Fruit fly (Drosophila melanogaster): ENCODE results near the gene ImpE3.
A peak's percentile ranks its signal among the peaks of the same experiment; 100 is the strongest.

Gene ImpE3

dm6 chr3R:8013121-8014009 is 16.0 kb downstream of the ImpE3 start, which contains the start of the genes CG10435 and Pbp95:
Gene CG10435, minus strand, starts transcription at chr3R:8013201.
Gene Pbp95, plus strand, starts transcription at chr3R:8013791.
- TF ChIP-seq psq (optimal IDR thresholded peaks at IDR 0.05) (no peak), CG8478 (optimal IDR thresholded peaks at IDR 0.05) (no peak), Dll (optimal IDR thresholded peaks at IDR 0.05) (no peak), pan (optimal IDR thresholded peaks at IDR 0.05) (peak; percentile 71), usp (GFP tag; optimal IDR thresholded peaks at IDR 0.05) (no peak), EcR (GFP tag; optimal IDR thresholded peaks at IDR 0.05) (no peak)

dm6 chr3R:8009080-8009620 is 20.2 kb downstream of the ImpE3 start, which contains the start of the genes CG11052 and CG3223:
Gene CG11052, minus strand, starts transcription at chr3R:8009297.
Gene CG3223, plus strand, starts transcription at chr3R:8009400.
- TF ChIP-seq CG8478 (optimal IDR thresholded peaks at IDR 0.05) (no peak), usp (GFP tag; optimal IDR thresholded peaks at IDR 0.05) (no peak)

DNA sequence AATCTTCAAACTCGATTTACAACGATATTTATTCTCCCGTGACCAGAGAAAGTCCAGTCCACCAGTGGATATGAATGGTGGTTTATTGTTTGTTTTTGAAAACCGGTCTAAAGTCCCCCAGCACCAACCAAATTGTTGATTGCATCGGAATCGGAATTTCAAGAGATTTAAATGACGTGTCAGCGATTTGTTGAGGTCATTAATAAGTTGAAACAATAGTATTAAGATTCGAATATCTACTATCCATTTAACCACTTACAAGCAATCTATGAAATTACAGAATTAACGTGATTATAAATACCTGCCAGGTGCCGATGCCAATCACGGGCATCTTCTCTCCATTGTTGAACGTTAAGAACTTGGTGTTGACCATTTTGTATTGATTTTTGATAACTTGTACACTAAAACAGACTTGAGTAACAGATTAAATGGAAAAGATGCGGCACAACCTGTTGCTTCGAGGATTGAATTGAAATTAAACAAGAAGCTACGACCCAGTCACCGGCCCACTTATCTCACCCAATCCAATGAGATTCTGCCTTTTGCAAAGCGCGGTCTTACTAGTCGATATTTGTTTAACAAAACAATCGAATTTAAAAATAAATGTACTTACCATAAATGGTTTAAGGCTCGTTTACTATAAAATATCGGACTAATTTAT is 21.6 kb downstream of the ImpE3 start, which contains the start of gene CG2767:
Gene CG2767 (minus strand): TSS at position 516 of the 661 bp plus-strand sequence.
- TF ChIP-seq pan (optimal IDR thresholded peaks at IDR 0.05) (no peak), psq (optimal IDR thresholded peaks at IDR 0.05) (no peak), CG8478 (optimal IDR thresholded peaks at IDR 0.05) (no peak), usp (GFP tag; optimal IDR thresholded peaks at IDR 0.05) (no peak)

DNA sequence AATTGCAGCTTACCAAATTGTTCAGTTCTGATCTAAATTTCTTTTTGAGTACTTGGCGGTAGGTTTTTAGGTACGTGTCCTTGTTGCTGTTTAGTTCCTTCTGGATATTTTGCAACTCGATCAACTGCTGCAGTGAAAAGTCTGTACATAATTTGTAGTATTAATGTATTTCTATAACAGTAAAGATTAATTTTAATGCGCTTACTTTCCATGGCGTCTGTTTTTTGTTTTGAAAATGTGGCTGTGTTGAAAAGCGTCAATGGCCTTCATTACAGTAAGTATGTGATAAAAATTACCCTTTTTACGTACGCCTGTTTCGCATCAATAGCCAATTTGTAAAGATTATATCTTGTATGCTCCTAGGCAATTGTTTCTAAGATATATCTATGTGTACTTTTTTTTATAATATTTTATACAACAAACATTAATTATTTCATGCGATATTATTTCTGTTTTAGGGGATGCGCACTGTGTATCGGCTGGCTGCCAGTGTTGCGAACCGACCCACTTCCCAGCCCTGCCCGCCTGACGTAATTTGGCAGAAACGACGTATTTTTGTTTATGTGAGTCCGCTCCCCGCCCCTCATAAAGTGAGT is 28.2 kb downstream of the ImpE3 start, which contains the start of the genes Kmn2 and CG2698:
Gene Kmn2 (minus strand): TSS at position 236 of the 596 bp plus-strand sequence.
Gene CG2698 (plus strand): TSS at position 489 of the 596 bp plus-strand sequence.
- no peak for TF ChIP-seq psq (optimal IDR thresholded peaks at IDR 0.05)
- TF ChIP-seq Dll (optimal IDR thresholded peaks at IDR 0.05), result no peak
- TF ChIP-seq CG8478 (optimal IDR thresholded peaks at IDR 0.05), result no peak
- TF ChIP-seq usp (GFP tag; optimal IDR thresholded peaks at IDR 0.05), result no peak
- TF ChIP-seq EcR (GFP tag; optimal IDR thresholded peaks at IDR 0.05), result no peak

DNA sequence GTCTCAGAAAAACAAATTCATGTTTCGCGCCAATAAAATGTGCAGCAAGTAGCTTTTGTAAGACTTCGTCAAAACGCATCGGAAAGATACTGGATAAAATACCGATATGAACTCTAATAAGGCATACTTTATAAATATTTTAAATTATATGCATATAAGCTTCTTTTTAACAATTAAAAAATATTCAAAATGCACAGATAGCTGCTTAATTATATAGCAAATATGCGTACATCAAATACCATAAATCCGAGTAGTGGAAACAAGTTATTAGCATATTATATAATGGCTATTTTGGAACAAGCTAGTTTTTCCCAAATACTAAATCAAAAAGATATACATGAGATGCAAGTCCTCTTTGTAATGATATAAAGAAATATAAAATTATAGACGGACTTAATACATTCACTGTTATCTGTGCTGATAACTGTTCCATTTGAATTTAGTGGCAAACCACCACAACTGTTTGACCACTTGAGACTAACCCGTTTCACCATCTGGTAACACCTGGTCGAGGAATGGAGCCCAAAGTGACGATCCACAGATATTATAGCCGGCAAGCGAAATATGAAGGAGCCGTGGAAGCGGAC is 29.7 kb downstream of the ImpE3 start, which contains the start of gene PIG-H:
Gene PIG-H (plus strand): TSS at position 303 of the 587 bp plus-strand sequence.
- TF ChIP-seq Dll (optimal IDR thresholded peaks at IDR 0.05) (no peak), CG8478 (optimal IDR thresholded peaks at IDR 0.05) (no peak), psq (optimal IDR thresholded peaks at IDR 0.05) (no peak), usp (GFP tag; optimal IDR thresholded peaks at IDR 0.05) (no peak), EcR (GFP tag; optimal IDR thresholded peaks at IDR 0.05) (no peak), pan (optimal IDR thresholded peaks at IDR 0.05) (no peak)

DNA sequence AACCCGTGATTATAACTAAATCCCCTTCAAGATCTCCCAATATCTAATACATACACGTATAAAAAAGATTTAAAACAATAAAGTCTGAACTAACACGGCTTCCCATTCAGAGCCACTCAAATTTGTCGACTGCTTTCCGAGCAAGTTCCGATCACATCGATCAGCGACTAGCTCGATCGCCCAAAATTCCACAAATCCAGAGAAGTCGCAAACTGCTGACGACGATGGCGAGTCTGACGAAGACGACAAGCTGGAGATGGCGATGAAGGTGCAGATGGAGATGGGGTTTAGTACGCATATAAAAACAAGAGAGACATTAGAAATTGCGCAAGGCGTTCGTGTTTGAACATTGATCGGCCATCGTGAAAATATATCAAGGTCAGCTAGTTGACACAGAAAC is 30.6 kb downstream of the ImpE3 start:
- TF ChIP-seq usp (GFP tag; optimal IDR thresholded peaks at IDR 0.05), result no peak
- no peak for TF ChIP-seq EcR (GFP tag; optimal IDR thresholded peaks at IDR 0.05)
- TF ChIP-seq psq (optimal IDR thresholded peaks at IDR 0.05), result no peak
- no peak for TF ChIP-seq Dll (optimal IDR thresholded peaks at IDR 0.05)
- no peak for TF ChIP-seq CG8478 (optimal IDR thresholded peaks at IDR 0.05)
- TF ChIP-seq pan (optimal IDR thresholded peaks at IDR 0.05), result no peak

dm6 chr3R:7995722-7996121 is 33.6 kb downstream of the ImpE3 start, which contains the start of gene Elovl7:
Gene Elovl7, minus strand, starts transcription at chr3R:7995852.
- TF ChIP-seq Dll (optimal IDR thresholded peaks at IDR 0.05), result no peak
- TF ChIP-seq EcR (GFP tag; optimal IDR thresholded peaks at IDR 0.05), result no peak
- TF ChIP-seq CG8478 (optimal IDR thresholded peaks at IDR 0.05), result no peak
- no peak for TF ChIP-seq usp (GFP tag; optimal IDR thresholded peaks at IDR 0.05)
- TF ChIP-seq pan (optimal IDR thresholded peaks at IDR 0.05), result no peak
- no peak for TF ChIP-seq psq (optimal IDR thresholded peaks at IDR 0.05)

DNA sequence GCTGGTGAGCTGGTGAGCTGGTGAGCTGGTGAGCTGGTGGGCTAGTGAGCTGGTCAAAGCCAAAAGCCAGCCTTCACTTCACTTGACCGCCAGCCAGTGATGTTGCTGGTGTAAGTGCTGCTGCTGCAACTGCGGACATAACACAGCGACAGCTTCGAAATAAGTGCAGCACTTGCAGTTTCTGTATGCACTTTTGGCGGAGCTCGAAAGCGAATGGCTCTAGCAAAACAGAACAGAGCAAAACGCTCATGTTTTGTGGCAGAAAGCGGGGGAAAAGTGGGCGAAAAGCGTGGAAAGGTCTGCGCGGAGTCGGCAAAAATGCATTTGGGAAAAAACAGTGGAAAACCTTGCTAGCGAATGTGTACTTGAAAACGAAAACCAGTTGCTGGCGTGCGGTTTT is 34.7 kb downstream of the ImpE3 start:
- TF ChIP-seq CG8478 (optimal IDR thresholded peaks at IDR 0.05) (no peak), psq (optimal IDR thresholded peaks at IDR 0.05) (no peak)

- no peak for TF ChIP-seq CG8478 (optimal IDR thresholded peaks at IDR 0.05)
- peak; percentile 34 for TF ChIP-seq Dll (optimal IDR thresholded peaks at IDR 0.05)
- TF ChIP-seq pan (optimal IDR thresholded peaks at IDR 0.05), result no peak
Observed at dm6 chr3R:7993506-7993905, 35.8 kb downstream of the ImpE3 start.

DNA sequence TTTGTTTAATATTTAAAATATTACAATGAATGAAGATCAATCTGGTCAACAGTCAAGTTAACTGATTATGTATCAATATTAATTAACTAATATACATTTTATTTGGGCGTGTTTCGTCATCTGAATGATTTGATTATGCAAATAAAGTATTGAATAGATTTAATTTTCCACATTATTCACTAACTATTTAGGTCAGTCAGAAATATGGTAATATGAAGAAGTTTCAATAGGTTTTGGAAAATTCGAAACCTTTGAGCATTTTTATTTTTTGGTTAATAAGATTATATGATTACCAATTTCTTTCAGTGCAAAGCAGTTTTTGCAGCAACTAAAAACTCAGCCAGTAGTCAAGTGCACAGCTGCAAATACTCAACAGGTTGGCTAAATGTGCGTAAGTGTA is 37.2 kb downstream of the ImpE3 start:
- TF ChIP-seq psq (optimal IDR thresholded peaks at IDR 0.05), result no peak
- TF ChIP-seq Dll (optimal IDR thresholded peaks at IDR 0.05), result no peak
- TF ChIP-seq CG8478 (optimal IDR thresholded peaks at IDR 0.05), result no peak
- TF ChIP-seq usp (GFP tag; optimal IDR thresholded peaks at IDR 0.05), result no peak
- no peak for TF ChIP-seq pan (optimal IDR thresholded peaks at IDR 0.05)
- TF ChIP-seq EcR (GFP tag; optimal IDR thresholded peaks at IDR 0.05), result no peak

DNA sequence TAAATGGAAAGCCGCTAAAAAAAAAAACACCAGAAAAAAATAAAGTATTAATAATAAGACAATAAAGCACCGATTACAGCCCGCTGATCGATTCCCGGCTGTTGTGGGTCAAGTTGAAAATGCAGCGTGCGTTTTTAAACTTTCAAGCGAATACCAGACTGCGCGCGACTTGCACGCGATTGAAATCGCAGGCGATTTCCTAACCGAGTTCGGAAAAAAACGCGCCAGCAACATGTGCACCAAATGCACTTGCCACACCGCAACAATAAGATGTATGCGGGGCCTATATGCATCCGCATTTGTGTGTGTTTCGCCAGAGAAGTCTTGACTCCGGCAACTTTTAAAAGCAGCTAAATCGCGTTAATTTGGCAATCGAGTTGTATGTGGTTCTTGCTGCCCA is 37.9 kb downstream of the ImpE3 start:
- TF ChIP-seq EcR (GFP tag; optimal IDR thresholded peaks at IDR 0.05) (no peak), Dll (optimal IDR thresholded peaks at IDR 0.05) (no peak), usp (GFP tag; optimal IDR thresholded peaks at IDR 0.05) (no peak), psq (optimal IDR thresholded peaks at IDR 0.05) (no peak), pan (optimal IDR thresholded peaks at IDR 0.05) (no peak), CG8478 (optimal IDR thresholded peaks at IDR 0.05) (no peak)
